Worm (Caenorhabditis elegans) whole organism, mixed stage, embryonic: ENCODE measurements around the gene mpk-1.

Experiments used
- bed-3 ChIP-seq: fragments of 200-800 bp; sonication (Bioruptor generic); optimal IDR thresholded peaks from 3 replicates; lab custom pipeline; 2018; ENCODE audit warnings: mild to moderate bottlenecking, missing genetic modification characterization, moderate library complexity, missing compliant biosample characterization
- blmp-1 ChIP-seq: fragments of 150-350 bp; optimal IDR thresholded peaks from 2 replicates; lab custom pipeline; 2014; ENCODE audit warnings: missing biosample characterization, missing genetic modification characterization
- sptf-1 ChIP-seq: sonication (generic microtip); optimal IDR thresholded peaks from 2 replicates; lab custom pipeline; 2017; ENCODE audit warnings: mild to moderate bottlenecking, missing genetic modification characterization, moderate library complexity, missing compliant biosample characterization

DNA sequence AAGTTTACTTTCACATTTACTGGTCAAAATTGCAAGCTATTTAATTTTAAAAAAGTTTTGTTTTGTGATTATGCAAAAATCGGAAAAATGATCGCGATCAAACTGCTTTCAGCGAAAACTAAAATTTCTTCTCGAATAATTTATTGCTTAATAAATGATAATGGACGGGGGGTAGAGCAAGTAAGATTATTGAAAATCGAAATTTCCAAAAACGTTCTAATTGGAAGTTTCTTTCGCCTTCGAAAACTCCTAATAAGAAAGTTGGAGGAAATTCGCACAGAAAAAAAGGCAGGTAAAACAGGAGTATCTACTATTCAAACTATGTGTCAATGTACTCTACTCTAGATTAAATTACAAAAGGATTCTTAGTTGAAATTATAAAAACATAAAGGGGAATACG, 55.7 kb downstream of the mpk-1 start:
- TF ChIP-seq sptf-1 (no peak), blmp-1 (tag; lab: Kevin White, UChicago) (no peak), bed-3 (GFP tag; lab: Kevin White, UChicago) (no peak)
